Fruit fly (Drosophila melanogaster): ENCODE results near the gene CG10492.

Gene CG10492

DNA sequence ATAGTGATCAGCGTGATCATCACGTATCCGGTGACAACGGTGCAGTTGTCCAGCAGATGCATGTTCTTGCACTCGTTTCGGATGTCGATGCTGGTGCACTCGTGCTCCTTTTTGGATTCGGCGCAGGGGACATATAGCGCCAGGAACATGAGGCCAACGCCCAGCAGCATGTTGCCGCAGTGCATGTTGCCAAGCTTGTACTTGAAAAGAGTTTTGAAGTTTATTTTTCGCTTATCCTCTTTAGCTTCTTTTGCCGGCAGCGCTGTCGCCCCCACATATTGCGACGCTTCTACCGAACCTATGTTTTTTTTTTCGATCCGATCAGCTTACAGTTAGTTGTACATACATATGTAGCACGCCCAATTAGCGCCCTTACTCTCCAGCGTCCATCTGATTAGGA is 14.5 kb downstream of the CG10492 start:
- TF ChIP-seq EcR (GFP tag; optimal IDR thresholded peaks at IDR 0.05) (no peak), usp (GFP tag; optimal IDR thresholded peaks at IDR 0.05) (no peak), Dll (optimal IDR thresholded peaks at IDR 0.05) (no peak), psq (optimal IDR thresholded peaks at IDR 0.05) (no peak), pan (optimal IDR thresholded peaks at IDR 0.05) (no peak), CG8478 (optimal IDR thresholded peaks at IDR 0.05) (no peak)

DNA sequence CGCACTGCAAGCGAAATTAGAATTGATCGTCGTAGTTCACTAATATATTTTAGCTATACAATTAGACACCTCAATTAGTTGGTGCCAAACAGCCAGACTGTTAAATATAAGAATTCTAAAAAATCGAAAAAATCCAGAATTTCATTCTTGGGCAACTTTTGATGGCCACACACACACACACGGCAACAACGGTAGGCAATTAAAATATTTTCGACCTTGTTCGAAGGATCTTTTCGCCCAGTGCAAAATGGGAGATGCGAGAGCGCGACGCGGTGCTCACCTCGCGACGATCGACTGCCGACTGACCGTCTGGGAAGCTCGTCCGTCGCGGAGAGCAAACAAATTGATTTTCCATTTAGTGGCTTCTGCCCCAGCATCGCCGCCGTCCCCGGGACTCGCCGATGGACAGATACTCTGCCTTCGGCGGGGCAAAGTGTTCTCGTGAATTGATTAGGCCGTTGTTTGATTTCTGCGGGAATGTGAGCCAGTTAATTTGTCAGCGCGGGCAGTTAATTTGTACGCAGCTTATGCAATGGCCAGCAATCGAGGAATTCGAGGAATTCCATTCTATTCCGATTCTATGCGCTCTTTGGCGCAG is 15.8 kb downstream of the CG10492 start, which contains the start of gene CG10702:
CG10702 (minus strand) TSS at position 304 of the 598 bp plus-strand sequence.
- TF ChIP-seq pan (optimal IDR thresholded peaks at IDR 0.05) (no peak), usp (GFP tag; optimal IDR thresholded peaks at IDR 0.05) (no peak), psq (optimal IDR thresholded peaks at IDR 0.05) (no peak), EcR (GFP tag; optimal IDR thresholded peaks at IDR 0.05) (no peak), CG8478 (optimal IDR thresholded peaks at IDR 0.05) (no peak), Dll (optimal IDR thresholded peaks at IDR 0.05) (no peak)

DNA sequence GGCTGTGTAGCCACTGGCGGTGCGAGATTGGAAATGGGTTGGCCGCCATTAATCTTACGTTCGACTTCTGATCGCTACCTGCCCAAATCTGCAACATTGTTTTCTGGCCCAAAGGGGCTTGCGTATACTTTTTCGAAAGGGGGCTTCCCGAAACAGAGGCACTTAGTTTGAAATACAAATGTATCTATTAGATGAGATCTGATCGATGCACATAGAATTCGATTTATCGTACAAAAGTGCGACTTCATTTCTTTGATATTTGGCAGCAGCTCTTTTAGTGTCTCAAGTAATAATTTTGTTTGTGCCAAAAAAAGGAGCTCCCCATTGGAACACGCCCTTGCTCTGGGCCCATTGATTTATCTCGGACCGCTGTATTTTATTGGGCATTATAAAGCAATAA is 17.8 kb downstream of the CG10492 start:
- TF ChIP-seq usp (GFP tag; optimal IDR thresholded peaks at IDR 0.05) (no peak), CG8478 (optimal IDR thresholded peaks at IDR 0.05) (no peak), EcR (GFP tag; optimal IDR thresholded peaks at IDR 0.05) (no peak), psq (optimal IDR thresholded peaks at IDR 0.05) (no peak), Dll (optimal IDR thresholded peaks at IDR 0.05) (no peak), pan (optimal IDR thresholded peaks at IDR 0.05) (no peak)

DNA sequence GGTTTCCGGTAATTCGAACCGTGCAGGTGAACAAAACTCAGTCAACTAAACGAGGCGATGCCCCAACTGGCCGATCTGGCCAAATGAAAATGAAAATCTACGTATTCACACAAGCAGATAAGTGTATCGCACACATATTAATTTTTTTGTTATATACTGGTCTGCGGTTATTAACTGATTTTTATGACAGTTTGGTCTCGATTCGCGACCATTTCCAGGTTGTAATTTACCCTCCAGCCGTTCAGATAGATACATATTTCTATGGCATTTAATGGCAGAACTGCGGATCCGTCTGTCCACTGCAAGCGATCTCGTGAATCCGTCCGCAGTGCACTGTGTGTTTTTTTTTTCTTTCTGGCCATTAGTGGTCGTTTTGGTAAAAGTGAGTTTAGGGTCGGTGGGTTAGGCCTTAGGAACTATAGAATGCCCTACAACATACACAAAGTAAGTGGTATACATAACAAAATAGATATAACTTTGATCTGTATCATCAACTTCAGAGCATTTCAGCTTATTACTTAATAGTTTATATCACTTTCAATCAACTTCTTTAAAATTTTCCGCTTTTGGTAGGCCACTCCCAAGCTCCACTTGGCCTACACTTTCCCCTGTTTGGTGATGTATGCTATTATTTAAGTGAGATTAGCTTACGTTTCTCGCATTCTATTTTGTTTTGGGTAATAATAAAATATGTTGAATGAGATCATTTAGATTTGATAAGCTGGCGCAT is 20.4 kb downstream of the CG10492 start, which contains the start of gene CG17572:
CG17572 (minus strand) TSS at position 51 of the 730 bp plus-strand sequence.
- no peak for TF ChIP-seq pan (optimal IDR thresholded peaks at IDR 0.05)
- no peak for TF ChIP-seq psq (optimal IDR thresholded peaks at IDR 0.05)
- TF ChIP-seq Dll (optimal IDR thresholded peaks at IDR 0.05): no peak
- TF ChIP-seq CG8478 (optimal IDR thresholded peaks at IDR 0.05): no peak
- TF ChIP-seq EcR (GFP tag; optimal IDR thresholded peaks at IDR 0.05): no peak
- TF ChIP-seq usp (GFP tag; optimal IDR thresholded peaks at IDR 0.05): no peak

DNA sequence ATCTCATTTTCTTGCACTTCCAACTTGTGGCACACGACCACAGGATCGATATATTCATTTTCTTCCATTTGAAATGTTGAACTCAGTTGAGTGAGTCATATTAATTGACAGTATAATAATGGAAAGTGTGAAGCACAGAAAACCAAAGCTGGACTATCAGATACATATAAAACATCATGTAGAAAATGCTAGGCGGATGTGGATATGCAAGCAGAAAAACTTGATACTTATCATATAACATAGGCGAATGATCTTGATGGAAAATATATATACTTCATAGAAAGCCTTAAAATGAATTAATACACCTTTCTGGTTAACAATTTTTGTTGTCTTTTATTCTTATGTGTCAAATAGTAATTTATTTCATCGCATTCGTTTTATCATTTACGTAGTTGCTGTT is 25.1 kb downstream of the CG10492 start, which contains the start of gene CG10700:
CG10700 (minus strand) TSS at position 101 of the 400 bp plus-strand sequence.
- no peak for TF ChIP-seq pan (optimal IDR thresholded peaks at IDR 0.05)
- TF ChIP-seq usp (GFP tag; optimal IDR thresholded peaks at IDR 0.05): no peak
- no peak for TF ChIP-seq Dll (optimal IDR thresholded peaks at IDR 0.05)
- TF ChIP-seq CG8478 (optimal IDR thresholded peaks at IDR 0.05): no peak
- no peak for TF ChIP-seq psq (optimal IDR thresholded peaks at IDR 0.05)
- no peak for TF ChIP-seq EcR (GFP tag; optimal IDR thresholded peaks at IDR 0.05)

DNA sequence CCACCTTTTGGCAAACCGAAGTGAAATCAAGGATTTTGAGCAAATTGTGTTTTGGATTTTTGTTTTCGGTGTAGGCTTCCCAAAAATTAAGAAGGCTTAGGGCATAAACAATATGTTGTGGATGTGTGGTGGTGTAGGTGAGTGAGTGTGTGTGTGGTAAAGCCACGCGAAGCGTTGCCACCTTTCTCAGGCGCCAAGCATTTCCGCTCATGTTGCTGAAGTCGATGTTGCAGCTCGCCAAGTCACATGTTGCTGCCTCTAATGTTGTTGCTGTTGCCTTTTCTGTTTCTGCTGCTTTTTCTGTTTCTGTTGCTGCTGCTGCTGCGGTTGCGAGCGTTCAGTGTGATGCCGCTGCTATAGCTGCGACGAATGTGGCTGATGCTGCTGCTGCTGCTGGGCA is 25.9 kb downstream of the CG10492 start:
- TF ChIP-seq psq (optimal IDR thresholded peaks at IDR 0.05) (no peak), CG8478 (optimal IDR thresholded peaks at IDR 0.05) (no peak), usp (GFP tag; optimal IDR thresholded peaks at IDR 0.05) (no peak), EcR (GFP tag; optimal IDR thresholded peaks at IDR 0.05) (no peak), Dll (optimal IDR thresholded peaks at IDR 0.05) (no peak), pan (optimal IDR thresholded peaks at IDR 0.05) (no peak)

DNA sequence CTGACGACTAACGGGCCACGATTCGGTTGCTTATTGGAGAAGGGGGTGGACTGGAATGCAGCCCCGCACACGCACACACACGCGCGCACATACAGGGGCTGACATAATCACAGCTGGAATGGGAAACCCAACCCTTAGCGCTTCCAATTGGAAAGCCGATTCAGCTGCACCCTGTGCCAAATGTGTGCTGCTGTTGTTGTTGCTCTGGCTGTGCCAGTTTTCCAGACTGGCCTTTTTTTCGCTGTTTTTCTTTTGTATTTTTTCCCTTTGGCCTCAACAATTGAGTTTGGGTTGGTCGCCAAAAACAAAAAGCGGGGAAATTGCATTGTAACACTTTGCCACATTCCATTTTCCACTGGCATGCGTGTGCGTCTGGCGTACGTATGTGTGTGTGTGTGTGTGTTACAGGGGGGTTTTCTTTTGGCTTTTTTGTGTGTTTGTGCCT is 29.5 kb downstream of the CG10492 start:
- TF ChIP-seq EcR (GFP tag; optimal IDR thresholded peaks at IDR 0.05) (no peak), Dll (optimal IDR thresholded peaks at IDR 0.05) (no peak), psq (optimal IDR thresholded peaks at IDR 0.05) (no peak), pan (optimal IDR thresholded peaks at IDR 0.05) (no peak), usp (GFP tag; optimal IDR thresholded peaks at IDR 0.05) (no peak), CG8478 (optimal IDR thresholded peaks at IDR 0.05) (no peak)

DNA sequence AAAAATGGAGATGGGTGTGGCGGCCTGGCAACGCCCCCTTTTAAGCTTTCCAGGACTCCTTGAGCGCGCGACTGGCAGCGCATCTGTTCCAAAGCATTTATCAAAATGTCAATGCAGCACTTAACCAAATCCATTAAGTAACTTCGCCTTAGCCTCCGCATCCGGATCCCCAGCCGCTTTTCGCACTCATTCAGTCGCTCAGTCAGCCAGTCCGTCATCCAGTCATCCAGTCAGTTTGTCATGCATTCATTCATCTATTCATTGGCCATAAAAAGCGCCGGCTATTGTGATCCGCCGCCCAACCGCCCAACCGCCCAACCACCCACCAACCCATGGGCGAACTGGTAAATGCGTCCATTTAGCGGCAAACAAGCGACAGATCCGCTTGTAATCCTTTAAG is 35.0 kb downstream of the CG10492 start:
- TF ChIP-seq CG8478 (optimal IDR thresholded peaks at IDR 0.05) (no peak), Dll (optimal IDR thresholded peaks at IDR 0.05) (no peak), usp (GFP tag; optimal IDR thresholded peaks at IDR 0.05) (no peak), pan (optimal IDR thresholded peaks at IDR 0.05) (no peak), EcR (GFP tag; optimal IDR thresholded peaks at IDR 0.05) (no peak), psq (optimal IDR thresholded peaks at IDR 0.05) (no peak)

DNA sequence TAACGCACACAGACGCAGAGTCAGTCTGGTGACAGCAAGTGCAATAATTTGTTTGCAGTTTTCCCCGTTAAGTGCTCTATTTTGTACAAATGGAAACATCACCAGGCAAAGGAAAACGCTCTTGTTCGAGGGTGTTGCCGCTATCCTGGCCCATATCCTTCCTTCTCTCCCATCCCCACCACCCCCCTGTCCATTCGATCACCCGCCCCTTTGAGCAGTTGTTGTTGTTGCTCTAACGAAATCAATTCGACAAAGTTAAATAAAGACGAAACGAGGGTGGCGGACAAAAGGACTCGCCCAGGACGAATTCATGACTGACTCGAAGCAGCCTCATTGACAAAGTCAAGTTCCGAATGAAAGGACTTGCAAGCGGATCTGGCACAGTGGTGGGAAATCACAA is 35.5 kb downstream of the CG10492 start:
- no peak for TF ChIP-seq pan (optimal IDR thresholded peaks at IDR 0.05)

DNA sequence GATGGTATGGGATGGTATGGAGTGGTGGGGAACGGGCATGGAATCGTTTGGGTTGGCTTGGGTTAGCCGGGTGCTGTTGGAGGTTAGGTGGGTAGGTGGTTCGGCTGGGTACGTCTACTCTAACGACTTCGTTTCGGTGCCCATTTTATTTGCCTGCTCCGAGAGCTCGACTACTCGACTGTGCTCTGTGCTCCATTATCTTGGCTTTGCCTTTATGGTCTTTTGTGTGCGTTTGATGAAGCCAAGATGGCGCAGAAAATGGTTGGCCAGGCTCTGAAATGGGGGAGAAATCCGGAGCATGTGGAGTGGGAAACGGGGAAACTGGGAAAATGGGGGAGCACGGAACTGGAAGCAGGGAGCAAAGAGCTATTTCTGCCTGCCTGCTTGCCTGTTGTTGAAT is 40.0 kb downstream of the CG10492 start:
- TF ChIP-seq pan (optimal IDR thresholded peaks at IDR 0.05) (no peak), CG8478 (optimal IDR thresholded peaks at IDR 0.05) (no peak), EcR (GFP tag; optimal IDR thresholded peaks at IDR 0.05) (no peak), Dll (optimal IDR thresholded peaks at IDR 0.05) (no peak), psq (optimal IDR thresholded peaks at IDR 0.05) (no peak), usp (GFP tag; optimal IDR thresholded peaks at IDR 0.05) (no peak)

DNA sequence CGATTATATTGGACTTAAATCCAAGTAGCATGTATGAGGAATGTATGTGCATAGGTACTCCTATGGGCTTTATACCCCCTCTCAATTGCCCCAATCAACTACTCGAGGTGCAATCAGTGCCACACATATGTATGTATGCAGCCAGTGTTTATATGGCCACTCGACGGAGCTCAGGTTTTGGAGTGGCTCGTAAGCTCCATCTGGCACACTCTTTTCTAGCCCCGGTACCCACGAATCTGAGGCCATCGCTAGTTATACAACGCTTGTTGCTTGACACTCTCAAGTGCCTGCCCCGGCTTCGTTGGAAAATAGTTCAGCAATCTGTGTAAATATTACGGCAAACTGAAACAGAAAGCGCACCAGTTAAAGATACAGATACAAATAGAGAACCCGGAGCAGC is 42.5 kb downstream of the CG10492 start:
- no peak for TF ChIP-seq CG8478 (optimal IDR thresholded peaks at IDR 0.05)
- no peak for TF ChIP-seq usp (GFP tag; optimal IDR thresholded peaks at IDR 0.05)
- TF ChIP-seq Dll (optimal IDR thresholded peaks at IDR 0.05): no peak
- no peak for TF ChIP-seq pan (optimal IDR thresholded peaks at IDR 0.05)
- no peak for TF ChIP-seq psq (optimal IDR thresholded peaks at IDR 0.05)
- TF ChIP-seq EcR (GFP tag; optimal IDR thresholded peaks at IDR 0.05): no peak

DNA sequence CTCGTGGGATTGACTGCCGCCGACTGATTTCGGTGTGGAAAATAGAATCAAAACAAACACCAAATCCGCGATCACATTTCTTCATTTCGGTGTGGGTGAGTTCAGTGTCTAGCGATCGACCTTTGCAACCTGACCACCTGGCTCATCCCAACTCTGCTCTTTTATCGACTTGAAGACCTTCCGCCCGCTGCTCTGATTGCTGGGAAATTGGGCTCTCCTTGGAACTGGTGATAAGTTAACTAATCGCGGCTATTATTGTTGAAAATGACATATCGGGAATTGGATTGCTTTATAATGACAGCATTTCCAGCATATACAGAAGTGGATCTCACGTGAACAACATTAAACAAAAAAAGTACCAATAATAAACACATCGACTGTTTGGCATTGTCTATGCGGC is 43.5 kb downstream of the CG10492 start:
- TF ChIP-seq pan (optimal IDR thresholded peaks at IDR 0.05): no peak
